Worm (Caenorhabditis elegans) whole organism, mixed stage, embryonic: ENCODE measurements around the gene F09F9.2.

Source experiments
- blmp-1 ChIP-seq: fragments of 150-350 bp; optimal IDR thresholded peaks from 2 replicates; lab custom pipeline; 2014; ENCODE audit warnings: missing biosample characterization, missing genetic modification characterization
- ceh-83 ChIP-seq: fragments of 200-800 bp; sonication (Bioruptor generic); optimal IDR thresholded peaks from 2 replicates; lab custom pipeline; 2018; ENCODE audit warnings: mild to moderate bottlenecking, missing genetic modification characterization, missing compliant biosample characterization
- cnd-1 ChIP-seq: fragments of 200-800 bp; sonication (Bioruptor generic); optimal IDR thresholded peaks from 2 replicates; lab custom pipeline; 2018; ENCODE audit warnings: mild to moderate bottlenecking, missing genetic modification characterization, missing compliant biosample characterization
- elt-1 ChIP-seq: sonication (generic microtip); optimal IDR thresholded peaks from 2 replicates; lab custom pipeline; 2017; ENCODE audit warnings: missing genetic modification characterization, mild to moderate bottlenecking, missing compliant biosample characterization, antibody characterized with exemption, moderate library complexity, borderline replicate concordance; ENCODE audit not compliant: insufficient read depth
- elt-3 ChIP-seq: fragments of 150-350 bp; optimal IDR thresholded peaks from 2 replicates; lab custom pipeline; 2014; ENCODE audit warnings: missing biosample characterization, missing genetic modification characterization
- lsy-2 ChIP-seq: fragments of 150-350 bp; optimal IDR thresholded peaks from 2 replicates; lab custom pipeline; 2014; ENCODE audit warnings: missing biosample characterization, missing genetic modification characterization
- mep-1 ChIP-seq: fragments of 150-350 bp; optimal IDR thresholded peaks from 2 replicates; lab custom pipeline; 2017; ENCODE audit warnings: missing biosample characterization, missing genetic modification reagents, missing genetic modification characterization, inconsistent platforms
- pha-4 ChIP-seq: fragments of 150-350 bp; optimal IDR thresholded peaks from 2 replicates; lab custom pipeline; 2018; ENCODE audit warnings: missing biosample characterization, missing genetic modification reagents, missing genetic modification characterization
- snpc-4 ChIP-seq: fragments of 150-350 bp; optimal IDR thresholded peaks from 2 replicates; lab custom pipeline; 2014; ENCODE audit warnings: missing biosample characterization, missing genetic modification characterization
- ztf-11 ChIP-seq: fragments of 150-350 bp; optimal IDR thresholded peaks from 2 replicates; lab custom pipeline; 2014; ENCODE audit warnings: missing biosample characterization, missing genetic modification characterization

ce11 chrX:4147600-4148448 is 36.6 kb upstream of the F09F9.2 start:
- TF ChIP-seq pha-4 (tag; lab: Kevin White, UChicago) (no peak), blmp-1 (no peak), snpc-4 (tag; lab: Kevin White, UChicago) (no peak), lsy-2 (tag; lab: Kevin White, UChicago) (no peak), cnd-1 (tag; lab: Kevin White, UChicago) (no peak), ceh-83 (GFP tag; lab: Kevin White, UChicago) (no peak), ztf-11 (tag; lab: Kevin White, UChicago) (no peak), elt-1 (tag; lab: Kevin White, UChicago) (no peak), mep-1 (tag; lab: Kevin White, UChicago) (no peak), elt-3 (no peak)
